Worm (Caenorhabditis elegans) whole organism, young adult: ENCODE results near the gene F54B11.5.
A peak's percentile ranks its signal among the peaks of the same experiment; 100 is the strongest.

Experiments
- B0261.1 ChIP-seq: sonication (generic microtip); optimal IDR thresholded peaks from 2 replicates; lab custom pipeline; 2016; ENCODE audit warnings: mild to moderate bottlenecking, missing genetic modification characterization, moderate library complexity, missing compliant biosample characterization
- C17E4.6 ChIP-seq: fragments of 200-800 bp; sonication (Bioruptor generic); IDR thresholded peaks from 2 replicates; pipeline ENCODE4 v1.3.6; 2022; ENCODE audit warnings: missing genetic modification reagents, missing genetic modification characterization, missing compliant biosample characterization
- F10E7.11 ChIP-seq: sonication (generic microtip); optimal IDR thresholded peaks from 2 replicates; lab custom pipeline; 2017; ENCODE audit warnings: mild to moderate bottlenecking, missing genetic modification characterization, moderate library complexity, missing compliant biosample characterization
- F33H1.4 ChIP-seq: fragments of 200-800 bp; sonication (Bioruptor generic); IDR thresholded peaks from 2 replicates; pipeline ENCODE4 v1.3.6; 2022; ENCODE audit warnings: missing genetic modification reagents, missing genetic modification characterization, missing compliant biosample characterization
- Y67H2A.10 ChIP-seq: fragments of 200-800 bp; sonication (Bioruptor generic); conservative IDR thresholded peaks from 2 replicates; pipeline ENCODE4 v1.3.6; 2022; ENCODE audit warnings: missing genetic modification reagents, missing genetic modification characterization, missing compliant biosample characterization
- Y95B8A.8 ChIP-seq: fragments of 200-800 bp; sonication (Bioruptor generic); IDR thresholded peaks from 2 replicates; pipeline ENCODE4 v1.3.6; 2022; ENCODE audit warnings: missing genetic modification reagents, missing genetic modification characterization, missing compliant biosample characterization
- ama-1 ChIP-seq, 3 experiments: fragments of 150-350 bp in 1 of 3; sonication (generic microtip) in 2 of 3; optimal IDR thresholded peaks; 2 replicates each; lab custom pipeline; 2014 to 2018; ENCODE audit warnings: missing biosample characterization in 2 of 3, missing genetic modification characterization in 2 of 3, missing genetic modification reagents in 2 of 3
- athp-1 ChIP-seq: sonication (generic microtip); optimal IDR thresholded peaks from 2 replicates; lab custom pipeline; 2017; ENCODE audit warnings: mild to moderate bottlenecking, missing genetic modification characterization, missing compliant biosample characterization
- attf-3 ChIP-seq: fragments of 200-800 bp; sonication (Bioruptor generic); conservative IDR thresholded peaks from 2 replicates; pipeline ENCODE4 v1.3.6; 2022; ENCODE audit warnings: missing genetic modification reagents, missing genetic modification characterization, missing compliant biosample characterization
- attf-5 ChIP-seq: fragments of 200-800 bp; sonication (Bioruptor generic); optimal IDR thresholded peaks from 2 replicates; lab custom pipeline; 2018; ENCODE audit warnings: mild to moderate bottlenecking, missing genetic modification characterization, missing compliant biosample characterization
- bed-1 ChIP-seq: fragments of 200-800 bp; sonication (Bioruptor generic); IDR thresholded peaks from 2 replicates; pipeline ENCODE4 v1.3.6; 2022; ENCODE audit warnings: missing genetic modification reagents, missing genetic modification characterization, missing compliant biosample characterization
- ccch-3 ChIP-seq: fragments of 200-800 bp; sonication (Bioruptor generic); optimal IDR thresholded peaks from 2 replicates; lab custom pipeline; 2018; ENCODE audit warnings: mild to moderate bottlenecking, missing genetic modification characterization, missing compliant biosample characterization
- ceh-79 ChIP-seq: sonication (generic microtip); optimal IDR thresholded peaks from 2 replicates; lab custom pipeline; 2017; ENCODE audit warnings: mild to moderate bottlenecking, missing genetic modification characterization, missing compliant biosample characterization
- dpl-1 ChIP-seq: fragments of 150-350 bp; optimal IDR thresholded peaks from 2 replicates; lab custom pipeline; 2014; ENCODE audit warnings: missing biosample characterization, missing genetic modification reagents, missing genetic modification characterization
- gei-17 ChIP-seq: fragments of 200-800 bp; sonication (Bioruptor generic); optimal IDR thresholded peaks from 2 replicates; lab custom pipeline; 2018; ENCODE audit warnings: mild to moderate bottlenecking, missing genetic modification characterization, missing compliant biosample characterization
- hlh-12 ChIP-seq: sonication (generic microtip); optimal IDR thresholded peaks from 2 replicates; lab custom pipeline; 2016; ENCODE audit warnings: missing genetic modification characterization, missing compliant biosample characterization
- hmg-1.2 ChIP-seq: fragments of 200-800 bp; sonication (Bioruptor generic); IDR thresholded peaks from 2 replicates; pipeline ENCODE4 v1.3.6; 2022; ENCODE audit warnings: missing genetic modification reagents, missing genetic modification characterization, missing compliant biosample characterization
- hmg-20 ChIP-seq: fragments of 200-800 bp; sonication (Bioruptor generic); IDR thresholded peaks from 2 replicates; pipeline ENCODE4 v1.3.6; 2022; ENCODE audit warnings: missing genetic modification reagents, missing genetic modification characterization, missing compliant biosample characterization
- lag-1 ChIP-seq: fragments of 200-800 bp; sonication (Bioruptor generic); IDR thresholded peaks from 2 replicates; pipeline ENCODE4 v1.3.6; 2022; ENCODE audit warnings: missing genetic modification reagents, missing genetic modification characterization, missing compliant biosample characterization
- lin-35 ChIP-seq, 3 experiments: fragments of 150-350 bp in 2 of 3; sonication (generic microtip) in 1 of 3; optimal IDR thresholded peaks; 2 replicates each; lab custom pipeline; 2014 to 2018; ENCODE audit warnings: missing biosample characterization in 3 of 3, missing genetic modification characterization in 3 of 3, missing genetic modification reagents in 3 of 3
- lin-40 ChIP-seq: sonication (generic microtip); optimal IDR thresholded peaks from 2 replicates; lab custom pipeline; 2016; ENCODE audit warnings: missing genetic modification characterization, mild to moderate bottlenecking, missing compliant biosample characterization, missing genotype, missing genetic modification reagents
- lsl-1 ChIP-seq: fragments of 200-800 bp; sonication (Bioruptor generic); optimal IDR thresholded peaks from 2 replicates; lab custom pipeline; 2018; ENCODE audit warnings: mild to moderate bottlenecking, missing genetic modification characterization, moderate library complexity, missing compliant biosample characterization
- madf-3 ChIP-seq: fragments of 200-800 bp; sonication (Bioruptor generic); IDR thresholded peaks from 2 replicates; pipeline ENCODE4 v1.3.6; 2022; ENCODE audit warnings: missing genetic modification reagents, missing genetic modification characterization, missing compliant biosample characterization
- nfya-1 ChIP-seq: sonication (generic microtip); optimal IDR thresholded peaks from 2 replicates; lab custom pipeline; 2017; ENCODE audit warnings: antibody characterized with exemption, missing compliant biosample characterization, missing genetic modification characterization, borderline replicate concordance; ENCODE audit not compliant: insufficient read depth
- nfya-2 ChIP-seq: fragments of 200-800 bp; sonication (Bioruptor generic); IDR thresholded peaks from 2 replicates; pipeline ENCODE4 v1.3.6; 2022; ENCODE audit warnings: missing genetic modification reagents, missing genetic modification characterization, missing compliant biosample characterization
- nhr-80 ChIP-seq: sonication (generic microtip); optimal IDR thresholded peaks from 2 replicates; lab custom pipeline; 2016; ENCODE audit warnings: missing genetic modification characterization, missing compliant biosample characterization
- snpc-1.1 ChIP-seq: sonication (generic microtip); optimal IDR thresholded peaks from 2 replicates; lab custom pipeline; 2017; ENCODE audit warnings: missing genetic modification characterization, mild to moderate bottlenecking, missing compliant biosample characterization, antibody characterized with exemption, moderate library complexity, missing genotype, missing genetic modification reagents; ENCODE audit not compliant: insufficient read depth
- somi-1 ChIP-seq: fragments of 200-800 bp; sonication (Bioruptor generic); optimal IDR thresholded peaks from 2 replicates; lab custom pipeline; 2018; ENCODE audit warnings: mild to moderate bottlenecking, missing genetic modification characterization, missing compliant biosample characterization
- tlf-1 ChIP-seq: fragments of 200-800 bp; sonication (Bioruptor generic); optimal IDR thresholded peaks from 2 replicates; lab custom pipeline; 2018; ENCODE audit warnings: mild to moderate bottlenecking, missing genetic modification characterization, missing compliant biosample characterization
- unc-130 ChIP-seq: sonication (generic microtip); optimal IDR thresholded peaks from 2 replicates; lab custom pipeline; 2016; ENCODE audit warnings: missing genetic modification reagents, missing genetic modification characterization, missing compliant biosample characterization
- unc-62 ChIP-seq: fragments of 150-350 bp; optimal IDR thresholded peaks from 2 replicates; lab custom pipeline; 2014; ENCODE audit warnings: missing biosample characterization, missing genetic modification reagents, missing genetic modification characterization
- ztf-25 ChIP-seq: fragments of 200-800 bp; sonication (Bioruptor generic); IDR thresholded peaks from 2 replicates; pipeline ENCODE4 v1.3.6; 2022; ENCODE audit warnings: missing genetic modification reagents, missing genetic modification characterization, missing compliant biosample characterization
- ztf-28 ChIP-seq: fragments of 200-800 bp; sonication (Bioruptor generic); IDR thresholded peaks from 2 replicates; pipeline ENCODE4 v1.3.6; 2022; ENCODE audit warnings: missing genetic modification reagents, missing genetic modification characterization, missing compliant biosample characterization

F54B11.5 gene

ce11 chrX:13596003-13596767 lies at the start of gene F54B11.5:
TSS of gene F54B11.5 (minus strand) at chrX:13596068.
- TF ChIP-seq tlf-1 = no peak
- peak in 1 of 3 experiments; percentile 37 for TF ChIP-seq lin-35 (GFP tag; optimal IDR thresholded peaks at IDR 0.05; lab: Kevin White, UChicago)
- peak; percentile 9 for TF ChIP-seq lin-40
- peak; percentile 25 for TF ChIP-seq nhr-80 (tag; lab: Kevin White, UChicago)
- no peak for TF ChIP-seq ccch-3
- peak; percentile 89 for TF ChIP-seq attf-3 (GFP tag; lab: Robert Waterston, UW)
- no peak for TF ChIP-seq ama-1 (optimal IDR thresholded peaks at IDR 0.05; lab: Kevin White, UChicago)
- TF ChIP-seq ama-1 (GFP tag; optimal IDR thresholded peaks at IDR 0.05; lab: Kevin White, UChicago) = no peak
- peak; percentile 61; the same call in 1 of the 2 replicates for TF ChIP-seq hmg-1.2 (GFP tag; lab: Robert Waterston, UW)
- TF ChIP-seq attf-5 (GFP tag; lab: Kevin White, UChicago) = peak; percentile 57
- no peak for TF ChIP-seq Y67H2A.10 (GFP tag; lab: Robert Waterston, UW)
- TF ChIP-seq, all 124 proteins: peak for 6

ce11 chrX:13644884-13645283 lies 49.0 kb upstream of the F54B11.5 start:
- TF ChIP-seq hmg-20 = no peak
- no peak for TF ChIP-seq lin-35 (GFP tag; optimal IDR thresholded peaks at IDR 0.05; lab: Kevin White, UChicago)
- no peak for TF ChIP-seq gei-17 (GFP tag; lab: Kevin White, UChicago)
- TF ChIP-seq B0261.1 (tag; lab: Kevin White, UChicago) = no peak
- no peak for TF ChIP-seq ceh-79 (tag; lab: Kevin White, UChicago)
- TF ChIP-seq snpc-1.1 (tag; lab: Kevin White, UChicago) = no peak
- no peak for TF ChIP-seq madf-3
- no peak for TF ChIP-seq Y95B8A.8 (GFP tag; lab: Robert Waterston, UW)
- no peak for TF ChIP-seq lsl-1
- TF ChIP-seq F33H1.4 (GFP tag; lab: Robert Waterston, UW) = no peak
- TF ChIP-seq F10E7.11 = no peak
- TF ChIP-seq athp-1 = no peak
- TF ChIP-seq ztf-28 (GFP tag; lab: Robert Waterston, UW) = no peak
- no peak for TF ChIP-seq ccch-3
- TF ChIP-seq unc-130 = no peak
- TF ChIP-seq nfya-1 = no peak
- TF ChIP-seq bed-1 (GFP tag; lab: Robert Waterston, UW) = no peak
- TF ChIP-seq unc-62 (GFP tag; lab: Kevin White, UChicago) = no peak
- TF ChIP-seq dpl-1 (GFP tag; lab: Kevin White, UChicago) = no peak

DNA sequence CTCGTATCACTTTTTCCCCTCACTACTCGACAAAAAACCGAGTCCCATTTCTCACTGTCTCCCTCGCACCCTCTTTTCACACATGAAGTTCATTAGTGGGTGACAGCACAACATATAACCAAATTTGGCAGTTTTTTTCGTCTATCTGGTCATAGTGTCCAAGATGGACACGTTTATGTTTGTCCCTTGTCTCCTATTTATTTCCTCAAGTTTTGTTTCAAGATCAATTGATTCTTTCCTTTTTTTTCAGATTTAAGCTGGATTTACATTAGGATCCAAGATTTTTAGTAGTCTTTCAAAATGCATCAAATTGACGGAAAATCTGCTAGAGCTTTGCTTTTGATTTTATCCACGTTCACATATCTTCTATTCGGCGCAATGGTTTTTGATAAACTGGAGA lies 43.7 kb upstream of the F54B11.5 start, which contains the start of gene twk-20:
twk-20 (plus strand) TSS at position 301 of the 400 bp plus-strand sequence.
- TF ChIP-seq nfya-2 (GFP tag; lab: Robert Waterston, UW) = no peak
- no peak for TF ChIP-seq F10E7.11
- TF ChIP-seq hlh-12 (tag; lab: Kevin White, UChicago) = no peak
- no peak for TF ChIP-seq lag-1 (GFP tag; lab: Robert Waterston, UW)
- no peak for TF ChIP-seq C17E4.6 (GFP tag; lab: Robert Waterston, UW)
- TF ChIP-seq somi-1 (GFP tag; lab: Kevin White, UChicago) = no peak
- no peak for TF ChIP-seq ztf-25 (GFP tag; lab: Robert Waterston, UW)
